Fruit fly (Drosophila melanogaster): ENCODE measurements around the gene Ent2.
A peak's percentile ranks its signal among the peaks of the same experiment; 100 is the strongest.

DNA sequence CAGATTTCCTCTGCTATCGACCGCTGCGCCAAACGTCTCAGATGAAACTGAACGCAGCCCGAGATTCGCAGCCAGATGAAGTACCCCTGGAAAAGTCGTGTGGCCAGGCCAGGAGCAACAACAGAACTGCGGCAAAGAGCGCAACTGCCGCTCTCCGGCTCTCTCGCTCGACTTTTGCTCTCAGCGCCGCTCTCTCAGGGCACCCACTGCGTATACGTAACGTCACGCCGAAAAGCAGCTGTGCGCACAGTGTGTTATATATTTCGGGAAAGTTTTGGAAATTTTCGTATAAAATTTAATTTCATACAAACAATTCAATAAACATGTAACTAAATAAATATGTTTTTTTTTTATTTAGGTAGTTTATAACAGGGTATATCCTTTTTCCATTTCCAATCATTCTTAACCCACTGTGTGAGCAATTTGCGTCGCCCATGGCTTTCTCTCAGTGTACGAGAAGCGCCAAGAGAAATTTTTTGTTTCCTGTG is 38.9 kb downstream of the Ent2 start, which contains the start of gene Dpp10:
- no peak; the same call in 1 of the 2 replicates for TF ChIP-seq Scr (GFP tag; IDR thresholded peaks at IDR 0.05; ENCODE audit: partially characterized antibody)
- TF ChIP-seq CG2889 (GFP tag; IDR thresholded peaks at IDR 0.05), result peak; percentile 96
- peak; percentile 80 for TF ChIP-seq disco-r (GFP tag; optimal IDR thresholded peaks at IDR 0.05)
- TF ChIP-seq CG3847 (GFP tag; IDR thresholded peaks at IDR 0.05), result peak; percentile 98
- peak; percentile 83 for TF ChIP-seq CG1647 (GFP tag; optimal IDR thresholded peaks at IDR 0.05)
- TF ChIP-seq CG30403 (GFP tag; optimal IDR thresholded peaks at IDR 0.05), result peak; percentile 95
- TF ChIP-seq insv (GFP tag; optimal IDR thresholded peaks at IDR 0.05), result peak in 1 of 2 experiments; percentile 41
- TF ChIP-seq CG6813 (GFP tag; optimal IDR thresholded peaks at IDR 0.05), result peak; percentile 86

Data from whole organism, embryonic.